Worm (Caenorhabditis elegans): ENCODE data around the gene D1079.1.
A peak's percentile ranks its signal among the peaks of the same experiment; 100 is the strongest.

- no peak for TF ChIP-seq ceh-82 (tag; optimal IDR thresholded peaks at IDR 0.05)
- TF ChIP-seq ceh-44 (GFP tag; IDR thresholded peaks at IDR 0.05) = no peak
- no peak for TF ChIP-seq dve-1 (tag; optimal IDR thresholded peaks at IDR 0.05; ENCODE audit: insufficient read depth)
- TF ChIP-seq unc-62 (GFP tag; optimal IDR thresholded peaks at IDR 0.05 in 1 of 2) = peak in 1 of 2 experiments; percentile 80
- no peak for TF ChIP-seq unc-62 (tag; optimal IDR thresholded peaks at IDR 0.05)
- TF ChIP-seq ztf-11 (tag; optimal IDR thresholded peaks at IDR 0.05) = no peak
Measured at ce11 chrX:4435396-4435795, 32.4 kb downstream of the D1079.1 start.
